Worm (Caenorhabditis elegans): ENCODE results near the gene C09F9.1.

DNA sequence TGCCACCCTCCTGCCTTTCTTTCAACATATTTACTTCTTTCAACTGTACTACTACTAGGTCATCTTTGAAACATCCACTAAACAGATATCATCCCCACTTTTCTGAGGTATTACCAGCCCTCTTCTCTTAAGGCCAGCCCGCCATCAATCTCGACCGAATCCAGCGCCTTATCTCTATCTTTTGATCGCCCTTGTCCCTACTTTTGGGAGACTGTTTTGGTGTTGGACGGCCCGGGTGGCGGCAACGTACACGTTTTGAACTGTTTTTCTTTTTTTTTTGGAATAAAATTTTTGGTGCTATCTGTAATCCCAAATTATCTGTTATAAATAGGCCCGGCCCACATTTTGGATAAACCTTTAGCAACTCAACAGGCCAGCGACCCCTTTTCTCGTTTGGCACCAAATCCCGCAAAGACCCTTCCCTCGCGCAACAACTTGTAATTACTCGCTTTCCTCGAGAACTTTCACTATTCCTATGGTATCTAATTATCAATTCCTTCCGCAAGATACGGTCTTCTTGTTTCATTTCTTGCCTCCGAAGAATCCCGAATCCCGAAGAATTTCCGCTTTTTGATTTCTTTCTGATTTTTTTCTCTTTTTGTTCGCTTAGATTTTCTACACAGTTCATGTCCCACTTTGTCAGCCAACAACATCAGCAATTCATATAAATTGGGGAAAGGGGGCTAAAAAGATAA lies 5.2 kb downstream of the C09F9.1 start:
- no peak for TF ChIP-seq fkh-10 (GFP tag; optimal IDR thresholded peaks at IDR 0.05)
- TF ChIP-seq nhr-11 (tag; optimal IDR thresholded peaks at IDR 0.05) = no peak
- TF ChIP-seq ama-1 (optimal IDR thresholded peaks at IDR 0.05) = no peak
- no peak for TF ChIP-seq nhr-84 (tag; optimal IDR thresholded peaks at IDR 0.05)
- TF ChIP-seq ces-1 (GFP tag; optimal IDR thresholded peaks at IDR 0.05) = no peak
- TF ChIP-seq elt-2 (tag; optimal IDR thresholded peaks at IDR 0.05) = no peak
- TF ChIP-seq zag-1 (tag; optimal IDR thresholded peaks at IDR 0.05) = no peak
- no peak for TF ChIP-seq rnt-1 (tag; optimal IDR thresholded peaks at IDR 0.05)
- TF ChIP-seq unc-62 (GFP tag; optimal IDR thresholded peaks at IDR 0.05) = no peak
- no peak for TF ChIP-seq alr-1 (tag; optimal IDR thresholded peaks at IDR 0.05; ENCODE audit: borderline replicate concordance)
- TF ChIP-seq lin-13 (GFP tag; optimal IDR thresholded peaks at IDR 0.05) = no peak
- TF ChIP-seq nhr-47 (tag; optimal IDR thresholded peaks at IDR 0.05) = no peak
- TF ChIP-seq efl-3 (GFP tag; optimal IDR thresholded peaks at IDR 0.05) = no peak
- TF ChIP-seq snpc-4 (tag; optimal IDR thresholded peaks at IDR 0.05) = no peak
